Worm (Caenorhabditis elegans): Measurements from ENCODE around the gene fbxc-23.

DNA sequence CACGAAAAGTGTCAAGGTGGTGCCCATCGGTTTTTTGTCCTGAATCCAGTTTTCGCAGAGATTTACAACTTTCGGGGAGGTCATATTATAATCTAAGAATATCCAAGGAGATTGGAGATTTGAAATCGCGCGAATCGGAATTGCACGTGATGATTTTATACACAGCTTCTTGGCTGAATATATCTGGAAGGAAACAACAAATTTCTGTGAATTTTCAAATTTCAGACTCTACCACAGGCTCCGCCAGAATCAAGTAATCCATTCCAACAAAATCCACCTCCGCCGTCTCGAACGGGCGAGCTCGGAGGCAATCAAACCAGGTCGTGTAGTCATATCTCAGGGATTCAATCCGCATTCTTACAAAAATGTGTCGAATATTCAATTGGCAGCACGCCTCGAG, 1.1 kb downstream of the fbxc-23 start:
- no peak for TF ChIP-seq dao-5 (tag; optimal IDR thresholded peaks at IDR 0.05)
- no peak for TF ChIP-seq him-1 (tag; optimal IDR thresholded peaks at IDR 0.05)
- no peak for TF ChIP-seq W03F9.2 (tag; optimal IDR thresholded peaks at IDR 0.05)

Measured in whole organism, L4/young adult.